Worm (Caenorhabditis elegans) whole organism, midembryonic: ENCODE data around the gene T09D3.3.

Source experiments
- T22C8.4 ChIP-seq: fragments of 200-800 bp; sonication (Bioruptor generic); IDR thresholded peaks from 2 replicates; pipeline ENCODE4 v1.3.6; 2022; ENCODE audit warnings: missing genetic modification characterization, missing compliant biosample characterization
- cog-1 ChIP-seq: sonication (generic microtip); optimal IDR thresholded peaks from 2 replicates; lab custom pipeline; 2016; ENCODE audit warnings: missing genetic modification characterization, missing compliant biosample characterization
- flt-1 ChIP-seq: fragments of 200-800 bp; sonication (Bioruptor generic); IDR thresholded peaks from 2 replicates; pipeline ENCODE4 v1.3.6; 2022; ENCODE audit warnings: missing genetic modification characterization, missing compliant biosample characterization
- klf-2 ChIP-seq: fragments of 200-800 bp; sonication (Bioruptor generic); conservative IDR thresholded peaks from 2 replicates; pipeline ENCODE4 v1.3.6; 2022; ENCODE audit warnings: missing genetic modification reagents, missing genetic modification characterization, missing compliant biosample characterization
- med-1 ChIP-seq: sonication (generic microtip); optimal IDR thresholded peaks from 2 replicates; lab custom pipeline; 2017; ENCODE audit warnings: missing genetic modification characterization, mild to moderate bottlenecking, missing compliant biosample characterization, antibody characterized with exemption, missing genetic modification reagents; ENCODE audit not compliant: insufficient read depth
- ref-1 ChIP-seq: fragments of 200-800 bp; sonication (Bioruptor generic); conservative IDR thresholded peaks from 2 replicates; pipeline ENCODE4 v1.3.6; 2022; ENCODE audit warnings: missing genetic modification reagents, missing genetic modification characterization, missing compliant biosample characterization
- tab-1 ChIP-seq: fragments of 200-800 bp; sonication (Bioruptor generic); IDR thresholded peaks from 2 replicates; pipeline ENCODE4 v1.3.6; 2022; ENCODE audit warnings: missing genetic modification characterization, missing compliant biosample characterization
- ztf-23 ChIP-seq: fragments of 200-800 bp; sonication (Bioruptor generic); IDR thresholded peaks from 2 replicates; pipeline ENCODE4 v1.3.6; 2022; ENCODE audit warnings: missing genetic modification reagents, missing genetic modification characterization, missing compliant biosample characterization
- ztf-29 ChIP-seq: fragments of 200-800 bp; sonication (Bioruptor generic); IDR thresholded peaks from 2 replicates; pipeline ENCODE4 v1.3.6; 2022; ENCODE audit warnings: missing genetic modification reagents, missing genetic modification characterization, missing compliant biosample characterization

Gene T09D3.3

ce11 chrV:5318349-5318748, 31.0 kb downstream of the T09D3.3 start:
- TF ChIP-seq cog-1 (tag; lab: Kevin White, UChicago) = no peak
- TF ChIP-seq tab-1 (GFP tag; lab: Robert Waterston, UW) = no peak
- TF ChIP-seq ztf-29 (GFP tag; lab: Robert Waterston, UW) = no peak
- no peak for TF ChIP-seq T22C8.4 (GFP tag; lab: Robert Waterston, UW)
- no peak for TF ChIP-seq flt-1 (GFP tag; lab: Robert Waterston, UW)
- TF ChIP-seq klf-2 (GFP tag; lab: Robert Waterston, UW) = no peak
- no peak for TF ChIP-seq ref-1 (GFP tag; lab: Robert Waterston, UW)
- TF ChIP-seq med-1 (GFP tag; lab: Kevin White, UChicago) = no peak
- no peak for TF ChIP-seq ztf-23

- no peak for TF ChIP-seq med-1 (GFP tag; lab: Kevin White, UChicago)
- no peak for TF ChIP-seq klf-2 (GFP tag; lab: Robert Waterston, UW)
- no peak for TF ChIP-seq ztf-23
- TF ChIP-seq cog-1 (tag; lab: Kevin White, UChicago) = no peak
- no peak for TF ChIP-seq tab-1 (GFP tag; lab: Robert Waterston, UW)
- TF ChIP-seq ref-1 (GFP tag; lab: Robert Waterston, UW) = no peak
- no peak for TF ChIP-seq T22C8.4 (GFP tag; lab: Robert Waterston, UW)
- TF ChIP-seq ztf-29 (GFP tag; lab: Robert Waterston, UW) = no peak
- no peak for TF ChIP-seq flt-1 (GFP tag; lab: Robert Waterston, UW)
Observed at ce11 chrV:5314104-5314503, 35.3 kb downstream of the T09D3.3 start, which contains the start of gene C10G8.2. Gene C10G8.2, plus strand, starts transcription at chrV:5314404.

ce11 chrV:5312453-5312852, 36.9 kb downstream of the T09D3.3 start, which contains the start of gene C10G8.3:
Gene C10G8.3, plus strand, starts transcription at chrV:5312753.
- no peak for TF ChIP-seq klf-2 (GFP tag; lab: Robert Waterston, UW)
- TF ChIP-seq ref-1 (GFP tag; lab: Robert Waterston, UW) = no peak
- TF ChIP-seq ztf-23 = no peak
- no peak for TF ChIP-seq ztf-29 (GFP tag; lab: Robert Waterston, UW)
- no peak for TF ChIP-seq cog-1 (tag; lab: Kevin White, UChicago)
- TF ChIP-seq flt-1 (GFP tag; lab: Robert Waterston, UW) = no peak
- TF ChIP-seq T22C8.4 (GFP tag; lab: Robert Waterston, UW) = no peak
- TF ChIP-seq med-1 (GFP tag; lab: Kevin White, UChicago) = no peak
- TF ChIP-seq tab-1 (GFP tag; lab: Robert Waterston, UW) = no peak

- TF ChIP-seq ztf-29 (GFP tag; lab: Robert Waterston, UW) = no peak
- TF ChIP-seq ztf-23 = no peak
- TF ChIP-seq flt-1 (GFP tag; lab: Robert Waterston, UW) = no peak
- no peak for TF ChIP-seq cog-1 (tag; lab: Kevin White, UChicago)
- TF ChIP-seq T22C8.4 (GFP tag; lab: Robert Waterston, UW) = no peak
- TF ChIP-seq ref-1 (GFP tag; lab: Robert Waterston, UW) = no peak
- TF ChIP-seq med-1 (GFP tag; lab: Kevin White, UChicago) = no peak
- TF ChIP-seq klf-2 (GFP tag; lab: Robert Waterston, UW) = no peak
- no peak for TF ChIP-seq tab-1 (GFP tag; lab: Robert Waterston, UW)
Observed at ce11 chrV:5311635-5312034, 37.7 kb downstream of the T09D3.3 start, which contains the start of gene C10G8.4. Gene C10G8.4, plus strand, starts transcription at chrV:5311935.

ce11 chrV:5304366-5304765, 45.0 kb downstream of the T09D3.3 start:
- no peak for TF ChIP-seq flt-1 (GFP tag; lab: Robert Waterston, UW)
- no peak for TF ChIP-seq ref-1 (GFP tag; lab: Robert Waterston, UW)
- TF ChIP-seq T22C8.4 (GFP tag; lab: Robert Waterston, UW) = no peak
- TF ChIP-seq ztf-29 (GFP tag; lab: Robert Waterston, UW) = no peak
- no peak for TF ChIP-seq cog-1 (tag; lab: Kevin White, UChicago)
- no peak for TF ChIP-seq klf-2 (GFP tag; lab: Robert Waterston, UW)
- TF ChIP-seq tab-1 (GFP tag; lab: Robert Waterston, UW) = no peak
- TF ChIP-seq med-1 (GFP tag; lab: Kevin White, UChicago) = no peak
- no peak for TF ChIP-seq ztf-23

ce11 chrV:5303389-5303788, 46.0 kb downstream of the T09D3.3 start, which contains the start of gene ncx-2:
Gene ncx-2, plus strand, starts transcription at chrV:5303689.
- no peak for TF ChIP-seq T22C8.4 (GFP tag; lab: Robert Waterston, UW)
- TF ChIP-seq tab-1 (GFP tag; lab: Robert Waterston, UW) = no peak

ce11 chrV:5301226-5301625, 48.1 kb downstream of the T09D3.3 start:
- TF ChIP-seq cog-1 (tag; lab: Kevin White, UChicago) (no peak), tab-1 (GFP tag; lab: Robert Waterston, UW) (no peak), ztf-23 (no peak), med-1 (GFP tag; lab: Kevin White, UChicago) (no peak), T22C8.4 (GFP tag; lab: Robert Waterston, UW) (no peak), ref-1 (GFP tag; lab: Robert Waterston, UW) (no peak), flt-1 (GFP tag; lab: Robert Waterston, UW) (no peak), ztf-29 (GFP tag; lab: Robert Waterston, UW) (no peak), klf-2 (GFP tag; lab: Robert Waterston, UW) (no peak)

- TF ChIP-seq klf-2 (GFP tag; lab: Robert Waterston, UW) = no peak
- no peak for TF ChIP-seq flt-1 (GFP tag; lab: Robert Waterston, UW)
- TF ChIP-seq med-1 (GFP tag; lab: Kevin White, UChicago) = no peak
- no peak for TF ChIP-seq ref-1 (GFP tag; lab: Robert Waterston, UW)
- TF ChIP-seq ztf-23 = no peak
- no peak for TF ChIP-seq cog-1 (tag; lab: Kevin White, UChicago)
- TF ChIP-seq tab-1 (GFP tag; lab: Robert Waterston, UW) = no peak
- TF ChIP-seq ztf-29 (GFP tag; lab: Robert Waterston, UW) = no peak
- no peak for TF ChIP-seq T22C8.4 (GFP tag; lab: Robert Waterston, UW)
Observed at ce11 chrV:5297740-5298139, 51.6 kb downstream of the T09D3.3 start.
